Worm (Caenorhabditis elegans): ENCODE data around the gene aldo-2.

Gene aldo-2

DNA sequence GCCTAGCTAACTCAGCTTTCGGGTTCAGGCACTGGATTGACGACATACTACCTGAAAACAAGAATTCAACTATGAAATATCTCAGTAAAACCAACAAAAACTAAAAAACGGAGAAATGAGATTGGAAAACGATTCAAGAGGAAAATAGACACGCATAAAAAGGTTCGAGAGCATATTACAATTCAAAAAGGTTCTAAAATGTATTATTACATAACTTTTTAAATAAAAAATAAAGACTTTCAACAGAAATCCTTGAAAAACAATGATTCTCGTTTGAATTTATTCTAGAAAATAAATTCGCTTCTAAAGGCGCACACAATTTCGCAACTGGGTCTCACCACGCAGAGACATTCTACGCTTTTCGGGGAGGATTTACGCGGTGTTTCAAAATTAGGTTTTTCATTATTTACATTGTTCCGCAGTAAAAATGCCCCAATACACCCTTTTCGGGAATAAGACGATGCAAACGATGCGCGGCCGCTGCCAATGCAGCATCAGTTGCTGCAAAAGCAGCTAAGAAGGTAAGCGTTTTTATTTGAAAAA lies 20.7 kb downstream of the aldo-2 start, which contains the start of the genes cct-6 and alh-9 (continued):
- TF ChIP-seq snu-23 (GFP tag; optimal IDR thresholded peaks at IDR 0.05), result peak; percentile 89
- peak; percentile 42 for TF ChIP-seq egl-13 (tag; optimal IDR thresholded peaks at IDR 0.05)
- peak; percentile 75 for TF ChIP-seq fkh-8 (tag; optimal IDR thresholded peaks at IDR 0.05)
- peak; percentile 69 for TF ChIP-seq unc-86 (tag; optimal IDR thresholded peaks at IDR 0.05)
- peak; percentile 81 for TF ChIP-seq isw-1 (GFP tag; IDR thresholded peaks at IDR 0.05)
- TF ChIP-seq ets-5 (GFP tag; IDR thresholded peaks at IDR 0.05), result no peak
- TF ChIP-seq nhr-19 (GFP tag; conservative IDR thresholded peaks at IDR 0.05), result peak; percentile 78
- TF ChIP-seq ceh-63 (GFP tag; optimal IDR thresholded peaks at IDR 0.05), result no peak
- no peak for TF ChIP-seq unc-98 (GFP tag; IDR thresholded peaks at IDR 0.05)
- no peak for TF ChIP-seq egl-27 (tag; optimal IDR thresholded peaks at IDR 0.05)
- TF ChIP-seq rnt-1 (tag; optimal IDR thresholded peaks at IDR 0.05), result peak; percentile 81
- TF ChIP-seq skn-1 (tag; optimal IDR thresholded peaks at IDR 0.05), result peak; percentile 84
- no peak for TF ChIP-seq pag-3 (tag; optimal IDR thresholded peaks at IDR 0.05; ENCODE audit: borderline replicate concordance, insufficient read depth)
- peak; percentile 73 for TF ChIP-seq lin-15B (tag; optimal IDR thresholded peaks at IDR 0.05)
- TF ChIP-seq ceh-82 (tag; optimal IDR thresholded peaks at IDR 0.05), result peak; percentile 75 to 93 (median 76)
- peak; percentile 42 for TF ChIP-seq lir-3 (tag; optimal IDR thresholded peaks at IDR 0.05; ENCODE audit: poor library complexity)
- TF ChIP-seq dsc-1 (tag; optimal IDR thresholded peaks at IDR 0.05), result peak; percentile 59
- no peak for TF ChIP-seq unc-30 (tag; optimal IDR thresholded peaks at IDR 0.05)
- TF ChIP-seq nhr-85 (tag), result peak; percentile 82
- peak; percentile 26 for TF ChIP-seq C04F5.9 (tag; optimal IDR thresholded peaks at IDR 0.05)

DNA sequence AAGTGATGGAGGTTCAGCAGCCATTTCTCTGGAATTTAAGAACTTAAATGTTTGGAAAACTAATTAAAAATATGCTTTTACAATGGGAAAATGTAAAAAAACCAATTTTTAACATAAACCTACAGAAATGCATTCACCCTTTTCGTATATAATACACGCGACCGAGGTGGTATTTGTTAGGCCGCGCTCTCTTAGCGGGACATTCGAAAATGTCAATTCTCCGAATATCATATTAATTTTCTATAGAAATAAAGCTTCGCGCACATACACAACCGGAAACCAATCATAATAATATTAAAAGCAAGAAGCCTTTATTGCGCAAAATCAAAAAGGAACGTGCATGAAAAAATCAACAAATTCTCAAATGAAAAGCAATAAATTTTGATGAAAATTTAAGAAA lies 23.2 kb downstream of the aldo-2 start, which contains the start of gene ddx-23:
Gene ddx-23, minus strand, starts transcription at position 30 of the 400 bp plus-strand sequence.
- TF ChIP-seq lin-13 (GFP tag; optimal IDR thresholded peaks at IDR 0.05) (peak; percentile 10), fos-1 (tag; optimal IDR thresholded peaks at IDR 0.05) (no peak), mab-9 (GFP tag; IDR thresholded peaks at IDR 0.05) (0 out of 2 replicates have a peak, but pooled peaks have one; percentile 6), nhr-19 (GFP tag; conservative IDR thresholded peaks at IDR 0.05) (0 out of 2 replicates have a peak, but pooled peaks have one; percentile 2), sptf-1 (tag; optimal IDR thresholded peaks at IDR 0.05) (no peak), dpl-1 (GFP tag; optimal IDR thresholded peaks at IDR 0.05) (peak; percentile 43 to 78 (median 60)), nhr-11 (tag; optimal IDR thresholded peaks at IDR 0.05) (no peak), nhr-20 (tag; optimal IDR thresholded peaks at IDR 0.05) (peak; percentile 38), swsn-7 (tag; optimal IDR thresholded peaks at IDR 0.05) (peak; percentile 12), ztf-4 (tag; optimal IDR thresholded peaks at IDR 0.05) (peak; percentile 45), nhr-85 (tag) (no peak), elt-2 (tag; optimal IDR thresholded peaks at IDR 0.05) (peak; percentile 19), mep-1 (tag; optimal IDR thresholded peaks at IDR 0.05) (peak; percentile 29), nhr-76 (tag; optimal IDR thresholded peaks at IDR 0.05) (no peak), lsy-2 (tag; optimal IDR thresholded peaks at IDR 0.05) (peak in 1 of 2 experiments; percentile 17), ztf-11 (tag; optimal IDR thresholded peaks at IDR 0.05) (peak in 1 of 2 experiments; percentile 46), mef-2 (tag; optimal IDR thresholded peaks at IDR 0.05) (no peak), aly-2 (tag; optimal IDR thresholded peaks at IDR 0.05) (peak; percentile 70), lir-3 (tag; optimal IDR thresholded peaks at IDR 0.05; ENCODE audit: poor library complexity) (peak; percentile 1), lin-35 (GFP tag; optimal IDR thresholded peaks at IDR 0.05) (peak; percentile 61 to 84), pag-3 (tag; optimal IDR thresholded peaks at IDR 0.05; ENCODE audit: borderline replicate concordance, insufficient read depth) (no peak), ama-1 (optimal IDR thresholded peaks at IDR 0.05) (peak; percentile 75), xbp-1 (tag; optimal IDR thresholded peaks at IDR 0.05) (peak; percentile 16), efl-1 (optimal IDR thresholded peaks at IDR 0.05) (peak; percentile 24 to 71), efl-1 (GFP tag; optimal IDR thresholded peaks at IDR 0.05 in 1 of 2) (peak; percentile 80 to 97), rnt-1 (tag; optimal IDR thresholded peaks at IDR 0.05) (peak; percentile 9), nhr-71 (tag; optimal IDR thresholded peaks at IDR 0.05) (peak; percentile 54), dsc-1 (tag; optimal IDR thresholded peaks at IDR 0.05) (peak; percentile 11), nhr-47 (tag; optimal IDR thresholded peaks at IDR 0.05) (peak; percentile 55), snu-23 (GFP tag; optimal IDR thresholded peaks at IDR 0.05) (peak; percentile 38)

Measured in whole organism, L1 larva.